Worm (Caenorhabditis elegans) whole organism, L4 larva: ENCODE data around the gene ZK1307.4.

Experiments
- F26F4.8 ChIP-seq: fragments of 200-800 bp; sonication (Bioruptor generic); conservative IDR thresholded peaks from 2 replicates; pipeline ENCODE4 v1.3.6; 2022; ENCODE audit warnings: missing genetic modification characterization, missing compliant biosample characterization
- F49E8.2 ChIP-seq: sonication (generic microtip); optimal IDR thresholded peaks from 2 replicates; lab custom pipeline; 2016; ENCODE audit warnings: missing compliant biosample characterization, mild to moderate bottlenecking, missing genetic modification characterization, borderline replicate concordance
- T20F7.1 ChIP-seq: fragments of 200-800 bp; sonication (Bioruptor generic); optimal IDR thresholded peaks from 2 replicates; lab custom pipeline; 2018; ENCODE audit warnings: mild to moderate bottlenecking, missing genetic modification characterization, missing compliant biosample characterization
- T26A8.4 ChIP-seq: fragments of 200-800 bp; sonication (Bioruptor generic); IDR thresholded peaks from 2 replicates; pipeline ENCODE4 v1.3.6; 2022; ENCODE audit warnings: missing genetic modification characterization, missing compliant biosample characterization
- Y105C5A.15 ChIP-seq: fragments of 200-800 bp; sonication (Bioruptor generic); IDR thresholded peaks from 2 replicates; pipeline ENCODE4 v1.3.6; 2022; ENCODE audit warnings: missing genetic modification characterization, missing compliant biosample characterization
- Y48G9A.11 ChIP-seq: fragments of 200-800 bp; sonication (Bioruptor generic); IDR thresholded peaks from 2 replicates; pipeline ENCODE4 v1.3.6; 2022; ENCODE audit warnings: missing genetic modification reagents, missing genetic modification characterization, missing compliant biosample characterization
- ZK337.2 ChIP-seq: fragments of 200-800 bp; sonication (Bioruptor generic); IDR thresholded peaks from 2 replicates; pipeline ENCODE4 v1.3.6; 2022; ENCODE audit warnings: missing genetic modification reagents, missing genetic modification characterization, missing compliant biosample characterization
- ZK546.5 ChIP-seq, 2 experiments: sonication (generic microtip); optimal IDR thresholded peaks; 2 replicates each; lab custom pipeline; 2017; ENCODE audit warnings: missing biosample characterization in 2 of 2, missing genetic modification characterization in 2 of 2
- ama-1 ChIP-seq: fragments of 150-350 bp; optimal IDR thresholded peaks from 2 replicates; lab custom pipeline; 2014; ENCODE audit warnings: inconsistent platforms, mixed read lengths
- ceh-28 ChIP-seq: fragments of 150-350 bp; optimal IDR thresholded peaks from 2 replicates; lab custom pipeline; 2014; ENCODE audit warnings: missing biosample characterization, missing genetic modification reagents, missing genetic modification characterization
- ceh-82 ChIP-seq: sonication (generic microtip); optimal IDR thresholded peaks from 2 replicates; lab custom pipeline; 2017; ENCODE audit warnings: missing biosample characterization, missing genetic modification characterization
- ces-1 ChIP-seq: fragments of 150-350 bp; sonication (generic microtip); optimal IDR thresholded peaks from 4 replicates; lab custom pipeline; 2014; ENCODE audit warnings: missing biosample characterization, missing genetic modification reagents, missing genetic modification characterization
- ctbp-1 ChIP-seq: fragments of 200-800 bp; sonication (Bioruptor generic); IDR thresholded peaks from 2 replicates; pipeline ENCODE4 v1.3.6; 2022; ENCODE audit warnings: missing genetic modification reagents, missing genetic modification characterization, missing compliant biosample characterization
- daf-12 ChIP-seq: fragments of 150-350 bp; optimal IDR thresholded peaks from 2 replicates; lab custom pipeline; 2014; ENCODE audit warnings: missing biosample characterization, missing genetic modification reagents, missing genetic modification characterization
- daf-16 ChIP-seq, 3 experiments: sonication (generic microtip); optimal IDR thresholded peaks; 2 replicates each; lab custom pipeline; 2016 to 2017; ENCODE audit warnings: missing genetic modification characterization in 3 of 3, missing genetic modification reagents in 3 of 3, mild to moderate bottlenecking in 2 of 3, missing compliant biosample characterization in 2 of 3, missing biosample characterization in 1 of 3, moderate library complexity in 1 of 3
- daf-19 ChIP-seq: fragments of 200-800 bp; sonication (Bioruptor generic); conservative IDR thresholded peaks from 2 replicates; pipeline ENCODE4 v1.3.6; 2022; ENCODE audit warnings: missing genetic modification characterization, missing compliant biosample characterization
- dmd-6 ChIP-seq: fragments of 200-800 bp; sonication (Bioruptor generic); IDR thresholded peaks from 2 replicates; pipeline ENCODE4 v1.3.6; 2022; ENCODE audit warnings: missing genetic modification reagents, missing genetic modification characterization, missing compliant biosample characterization
- dpl-1 ChIP-seq: fragments of 150-350 bp; optimal IDR thresholded peaks from 2 replicates; lab custom pipeline; 2014; ENCODE audit warnings: missing biosample characterization, missing genetic modification reagents, missing genetic modification characterization
- duxl-1 ChIP-seq: sonication (generic microtip); optimal IDR thresholded peaks from 2 replicates; lab custom pipeline; 2016; ENCODE audit warnings: mild to moderate bottlenecking, missing genetic modification characterization, moderate library complexity, missing compliant biosample characterization; ENCODE audit not compliant: poor library complexity
- dve-1 ChIP-seq: sonication (generic microtip); optimal IDR thresholded peaks from 2 replicates; lab custom pipeline; 2017; ENCODE audit warnings: antibody characterized with exemption, mild to moderate bottlenecking, missing genetic modification characterization, missing compliant biosample characterization; ENCODE audit not compliant: insufficient read depth
- egl-27 ChIP-seq: sonication (generic microtip); optimal IDR thresholded peaks from 3 replicates; lab custom pipeline; 2017; ENCODE audit warnings: missing biosample characterization, missing genetic modification reagents, missing genetic modification characterization
- egl-43 ChIP-seq: fragments of 200-800 bp; sonication (Bioruptor generic); IDR thresholded peaks from 2 replicates; pipeline ENCODE4 v1.3.6; 2022; ENCODE audit warnings: missing genetic modification reagents, missing genetic modification characterization, missing compliant biosample characterization
- fkh-10 ChIP-seq: fragments of 150-350 bp; optimal IDR thresholded peaks from 2 replicates; lab custom pipeline; 2014; ENCODE audit warnings: missing biosample characterization, missing genetic modification reagents, missing genetic modification characterization
- hif-1 ChIP-seq, 2 experiments: sonication (generic microtip); optimal IDR thresholded peaks; 2 replicates each; lab custom pipeline; 2016 to 2017; ENCODE audit warnings: missing compliant biosample characterization in 2 of 2, missing genetic modification characterization in 2 of 2, missing genetic modification reagents in 2 of 2, missing genotype in 2 of 2, mild to moderate bottlenecking in 1 of 2
- hlh-30 ChIP-seq: sonication (generic microtip); optimal IDR thresholded peaks from 2 replicates; lab custom pipeline; 2017; ENCODE audit warnings: antibody characterized with exemption, mild to moderate bottlenecking, missing genetic modification characterization, missing compliant biosample characterization; ENCODE audit not compliant: insufficient read depth
- hmg-1.1 ChIP-seq: fragments of 200-800 bp; sonication (Bioruptor generic); IDR thresholded peaks from 2 replicates; pipeline ENCODE4 v1.3.6; 2022; ENCODE audit warnings: missing genetic modification reagents, missing genetic modification characterization, missing compliant biosample characterization
- lin-1 ChIP-seq: fragments of 200-800 bp; sonication (Bioruptor generic); IDR thresholded peaks from 2 replicates; pipeline ENCODE4 v1.3.6; 2022; ENCODE audit warnings: missing genetic modification reagents, missing genetic modification characterization, missing compliant biosample characterization
- lin-13 ChIP-seq: fragments of 150-350 bp; optimal IDR thresholded peaks from 2 replicates; lab custom pipeline; 2014; ENCODE audit warnings: missing biosample characterization, missing genetic modification reagents, missing genetic modification characterization
- lin-15B ChIP-seq: fragments of 150-350 bp; sonication (generic microtip); optimal IDR thresholded peaks from 3 replicates; lab custom pipeline; 2014; ENCODE audit warnings: missing biosample characterization, missing genetic modification characterization
- lin-39 ChIP-seq: fragments of 150-350 bp; optimal IDR thresholded peaks from 2 replicates; lab custom pipeline; 2014; ENCODE audit warnings: missing biosample characterization, missing genetic modification reagents, missing genetic modification characterization
- lir-3 ChIP-seq: sonication (generic microtip); optimal IDR thresholded peaks from 2 replicates; lab custom pipeline; 2016; ENCODE audit warnings: mild to moderate bottlenecking, missing genetic modification characterization, missing compliant biosample characterization
- madf-9 ChIP-seq: fragments of 200-800 bp; sonication (Bioruptor generic); conservative IDR thresholded peaks from 2 replicates; pipeline ENCODE4 v1.3.6; 2022; ENCODE audit warnings: missing genetic modification reagents, missing genetic modification characterization, missing compliant biosample characterization
- mep-1 ChIP-seq: fragments of 150-350 bp; sonication (generic microtip); optimal IDR thresholded peaks from 3 replicates; lab custom pipeline; 2014; ENCODE audit warnings: missing biosample characterization, missing genetic modification characterization
- mes-2 ChIP-seq: sonication (generic microtip); optimal IDR thresholded peaks from 2 replicates; lab custom pipeline; 2016; ENCODE audit warnings: missing genotype, mild to moderate bottlenecking, missing genetic modification characterization, missing compliant biosample characterization; ENCODE audit not compliant: poor library complexity, severe bottlenecking
- mxl-3 ChIP-seq: fragments of 200-800 bp; sonication (Bioruptor generic); optimal IDR thresholded peaks from 2 replicates; lab custom pipeline; 2018; ENCODE audit warnings: mild to moderate bottlenecking, missing genetic modification characterization, missing compliant biosample characterization
- nhr-10 ChIP-seq: fragments of 150-350 bp; optimal IDR thresholded peaks from 2 replicates; lab custom pipeline; 2014; ENCODE audit warnings: missing biosample characterization, missing genetic modification characterization
- nhr-28 ChIP-seq: fragments of 150-350 bp; optimal IDR thresholded peaks from 2 replicates; lab custom pipeline; 2014; ENCODE audit warnings: missing biosample characterization, missing genetic modification characterization
- nhr-42 ChIP-seq: fragments of 200-800 bp; sonication (Bioruptor generic); IDR thresholded peaks from 2 replicates; pipeline ENCODE4 v1.3.6; 2022; ENCODE audit warnings: missing genetic modification characterization, missing compliant biosample characterization
- nhr-77 ChIP-seq: fragments of 150-350 bp; optimal IDR thresholded peaks from 2 replicates; lab custom pipeline; 2014; ENCODE audit warnings: missing biosample characterization, missing genetic modification characterization
- pqm-1 ChIP-seq: sonication (generic microtip); optimal IDR thresholded peaks from 2 replicates; lab custom pipeline; 2017; ENCODE audit warnings: missing biosample characterization, missing genetic modification characterization
- saeg-2 ChIP-seq: fragments of 200-800 bp; sonication (Bioruptor generic); IDR thresholded peaks from 2 replicates; pipeline ENCODE4 v1.3.6; 2022; ENCODE audit warnings: missing genetic modification reagents, missing genetic modification characterization, missing compliant biosample characterization
- sdz-12 ChIP-seq: fragments of 200-800 bp; sonication (Bioruptor generic); optimal IDR thresholded peaks from 2 replicates; lab custom pipeline; 2018; ENCODE audit warnings: mild to moderate bottlenecking, missing genetic modification characterization, missing compliant biosample characterization
- snpc-4 ChIP-seq: fragments of 150-350 bp; optimal IDR thresholded peaks from 2 replicates; lab custom pipeline; 2014; ENCODE audit warnings: missing biosample characterization, missing genetic modification characterization
- spr-3 ChIP-seq: fragments of 200-800 bp; sonication (Bioruptor generic); optimal IDR thresholded peaks from 2 replicates; lab custom pipeline; 2018; ENCODE audit warnings: mild to moderate bottlenecking, missing genetic modification characterization, missing compliant biosample characterization
- tra-1 ChIP-seq: fragments of 200-800 bp; sonication (Bioruptor generic); IDR thresholded peaks from 2 replicates; pipeline ENCODE4 v1.3.6; 2022; ENCODE audit warnings: missing genetic modification reagents, missing genetic modification characterization, missing compliant biosample characterization
- unc-62 ChIP-seq, 3 experiments: fragments of 150-350 bp in 1 of 3; sonication (generic microtip); optimal IDR thresholded peaks in 2 of 3; peaks in 1 of 3; 1 replicate in 1 of 3; 2 replicates in 2 of 3; lab custom pipeline; 2014 to 2017; ENCODE audit warnings: missing biosample characterization in 3 of 3, missing genetic modification characterization in 3 of 3, missing genetic modification reagents in 3 of 3, missing genotype in 1 of 3
- vab-7 ChIP-seq: fragments of 200-800 bp; sonication (Bioruptor generic); IDR thresholded peaks from 2 replicates; pipeline ENCODE4 v1.3.6; 2022; ENCODE audit warnings: missing genetic modification reagents, missing genetic modification characterization, missing compliant biosample characterization
- zag-1 ChIP-seq: fragments of 150-350 bp; optimal IDR thresholded peaks from 2 replicates; lab custom pipeline; 2014; ENCODE audit warnings: missing biosample characterization, missing genetic modification characterization
- zfp-2 ChIP-seq: sonication (generic microtip); optimal IDR thresholded peaks from 2 replicates; lab custom pipeline; 2016; ENCODE audit warnings: mild to moderate bottlenecking, missing genetic modification characterization, missing compliant biosample characterization
- ztf-11 ChIP-seq: fragments of 150-350 bp; optimal IDR thresholded peaks from 2 replicates; lab custom pipeline; 2014; ENCODE audit warnings: missing biosample characterization, missing genetic modification characterization

Gene ZK1307.4

DNA sequence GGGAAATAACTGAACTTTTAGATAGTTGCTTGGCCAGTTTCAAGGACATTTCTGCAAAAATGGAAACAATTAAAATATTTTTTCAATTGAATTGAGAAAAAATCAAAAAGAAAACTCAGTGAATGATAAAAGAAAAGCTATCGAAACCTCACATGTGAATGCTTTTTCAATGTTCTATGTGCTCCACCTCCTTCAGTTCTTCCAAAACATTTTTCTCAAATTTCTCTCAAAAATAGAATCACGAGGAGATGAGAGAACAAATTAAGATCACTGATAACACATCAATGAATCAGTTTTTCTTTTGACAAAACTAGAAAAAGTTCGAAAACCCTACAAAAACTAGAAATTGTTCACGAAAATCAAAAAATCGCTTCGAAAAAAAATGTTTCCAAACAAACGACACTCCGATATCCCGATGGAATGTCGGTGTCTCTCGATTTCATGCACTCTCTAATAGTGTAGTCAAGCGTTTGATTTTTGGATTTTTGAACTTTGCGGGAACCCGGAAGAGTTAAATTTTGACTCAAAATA is 35.1 kb upstream of the ZK1307.4 start, which contains the start of gene ZK1320.9:
TSS of gene ZK1320.9 (minus strand) at position 51 of the 531 bp plus-strand sequence.
- no peak for TF ChIP-seq Y105C5A.15 (GFP tag; lab: Robert Waterston, UW)
- TF ChIP-seq zag-1 (tag; lab: Kevin White, UChicago), result no peak
- TF ChIP-seq duxl-1 (tag; lab: Kevin White, UChicago), result no peak
- no peak for TF ChIP-seq lin-1 (GFP tag; lab: Robert Waterston, UW)
- TF ChIP-seq spr-3 (GFP tag; lab: Kevin White, UChicago), result no peak
- TF ChIP-seq egl-27 (tag; lab: Kevin White, UChicago), result no peak
- no peak for TF ChIP-seq vab-7
- no peak for TF ChIP-seq ctbp-1 (GFP tag; lab: Robert Waterston, UW)
- no peak for TF ChIP-seq lir-3
- peak; percentile 32 for TF ChIP-seq dve-1 (tag; lab: Kevin White, UChicago)
- no peak for TF ChIP-seq ama-1 (lab: Kevin White, UChicago)
- TF ChIP-seq lin-13 (GFP tag; lab: Kevin White, UChicago), result no peak
- TF ChIP-seq ZK546.5 (tag; optimal IDR thresholded peaks at IDR 0.05; lab: Kevin White, UChicago), result no peak
- TF ChIP-seq daf-12 (tag; lab: Kevin White, UChicago), result no peak
- TF ChIP-seq ceh-28 (tag; lab: Kevin White, UChicago), result no peak
- peak; percentile 84 for TF ChIP-seq nhr-28
- TF ChIP-seq nhr-42 (GFP tag; lab: Robert Waterston, UW), result no peak
- peak; percentile 67 for TF ChIP-seq nhr-77
- TF ChIP-seq daf-19 (GFP tag; lab: Robert Waterston, UW), result no peak
- peak; percentile 52; the same call in 1 of the 2 replicates for TF ChIP-seq Y48G9A.11 (GFP tag; lab: Robert Waterston, UW)
- no peak for TF ChIP-seq tra-1
- TF ChIP-seq saeg-2 (GFP tag; lab: Robert Waterston, UW), result no peak
- TF ChIP-seq dmd-6 (GFP tag; lab: Robert Waterston, UW), result peak; percentile 48; the same call in 1 of the 2 replicates
- no peak for TF ChIP-seq lin-39
- no peak for TF ChIP-seq zfp-2 (tag; lab: Kevin White, UChicago)
- TF ChIP-seq mes-2 (tag; lab: Kevin White, UChicago), result no peak
- TF ChIP-seq fkh-10 (GFP tag; lab: Kevin White, UChicago), result no peak
- TF ChIP-seq T20F7.1 (GFP tag; lab: Kevin White, UChicago), result peak; percentile 83
- no peak for TF ChIP-seq ceh-82
- no peak for TF ChIP-seq egl-43 (GFP tag; lab: Robert Waterston, UW)
- TF ChIP-seq ces-1, result no peak
- no peak for TF ChIP-seq T26A8.4 (GFP tag; lab: Robert Waterston, UW)
- TF ChIP-seq sdz-12 (GFP tag; lab: Kevin White, UChicago), result no peak
- TF ChIP-seq dpl-1 (GFP tag; lab: Kevin White, UChicago), result peak; percentile 23
- TF ChIP-seq ZK337.2, result no peak
- TF ChIP-seq mxl-3 (GFP tag; lab: Kevin White, UChicago), result no peak
- TF ChIP-seq lin-15B (tag; lab: Kevin White, UChicago), result no peak
- TF ChIP-seq F49E8.2 (tag; lab: Kevin White, UChicago), result no peak
- TF ChIP-seq hmg-1.1, result no peak
- no peak for TF ChIP-seq hif-1 (tag; optimal IDR thresholded peaks at IDR 0.05; lab: Kevin White, UChicago)
- TF ChIP-seq ztf-11 (tag; lab: Kevin White, UChicago), result no peak
- peak; percentile 9 for TF ChIP-seq nhr-10 (tag; lab: Kevin White, UChicago)
- TF ChIP-seq pqm-1, result no peak
- TF ChIP-seq F26F4.8, result no peak
- TF ChIP-seq mep-1, result peak; percentile 46
- no peak for TF ChIP-seq daf-16 (GFP tag; optimal IDR thresholded peaks at IDR 0.05; lab: Kevin White, UChicago)
- TF ChIP-seq daf-16 (tag; optimal IDR thresholded peaks at IDR 0.05; lab: Kevin White, UChicago), result peak; percentile 54
- TF ChIP-seq madf-9 (GFP tag; lab: Robert Waterston, UW), result no peak
- no peak for TF ChIP-seq snpc-4
- no peak for TF ChIP-seq unc-62 (GFP tag; optimal IDR thresholded peaks at IDR 0.05 in 1 of 2; lab: Kevin White, UChicago)
- TF ChIP-seq unc-62 (tag; optimal IDR thresholded peaks at IDR 0.05; lab: Kevin White, UChicago), result no peak
- peak; percentile 48 for TF ChIP-seq hlh-30 (tag; lab: Kevin White, UChicago)
